Worm (Caenorhabditis elegans) whole organism, young adult: ENCODE results near the gene T05H10.8.

ENCODE experiments used
- F10E7.11 ChIP-seq: sonication (generic microtip); optimal IDR thresholded peaks from 2 replicates; lab custom pipeline; 2017; ENCODE audit warnings: mild to moderate bottlenecking, missing genetic modification characterization, moderate library complexity, missing compliant biosample characterization
- F49E8.2 ChIP-seq: sonication (generic microtip); optimal IDR thresholded peaks from 3 replicates; lab custom pipeline; 2017; ENCODE audit warnings: missing genetic modification characterization, mild to moderate bottlenecking, missing compliant biosample characterization, antibody characterized with exemption, moderate library complexity; ENCODE audit not compliant: insufficient read depth
- F52B5.7 ChIP-seq: sonication (generic microtip); optimal IDR thresholded peaks from 2 replicates; lab custom pipeline; 2016; ENCODE audit warnings: mild to moderate bottlenecking, missing genetic modification characterization, missing compliant biosample characterization
- T07F8.4 ChIP-seq: sonication (generic microtip); optimal IDR thresholded peaks from 2 replicates; lab custom pipeline; 2016; ENCODE audit warnings: mild to moderate bottlenecking, missing genetic modification characterization, moderate library complexity, missing compliant biosample characterization
- Y56A3A.18 ChIP-seq: fragments of 200-800 bp; sonication (Bioruptor generic); IDR thresholded peaks from 2 replicates; pipeline ENCODE4 v1.3.6; 2022; ENCODE audit warnings: missing genetic modification reagents, missing genetic modification characterization, missing compliant biosample characterization
- Y95B8A.8 ChIP-seq: fragments of 200-800 bp; sonication (Bioruptor generic); IDR thresholded peaks from 2 replicates; pipeline ENCODE4 v1.3.6; 2022; ENCODE audit warnings: missing genetic modification reagents, missing genetic modification characterization, missing compliant biosample characterization
- attf-3 ChIP-seq: fragments of 200-800 bp; sonication (Bioruptor generic); conservative IDR thresholded peaks from 2 replicates; pipeline ENCODE4 v1.3.6; 2022; ENCODE audit warnings: missing genetic modification reagents, missing genetic modification characterization, missing compliant biosample characterization
- attf-5 ChIP-seq: fragments of 200-800 bp; sonication (Bioruptor generic); optimal IDR thresholded peaks from 2 replicates; lab custom pipeline; 2018; ENCODE audit warnings: mild to moderate bottlenecking, missing genetic modification characterization, missing compliant biosample characterization
- cebp-2 ChIP-seq: fragments of 200-800 bp; sonication (Bioruptor generic); IDR thresholded peaks from 2 replicates; pipeline ENCODE4 v1.3.6; 2022; ENCODE audit warnings: missing genetic modification characterization, missing compliant biosample characterization
- ceh-100 ChIP-seq: fragments of 200-800 bp; sonication (Bioruptor generic); IDR thresholded peaks from 2 replicates; pipeline ENCODE4 v1.3.6; 2022; ENCODE audit warnings: missing genetic modification reagents, missing genetic modification characterization, missing compliant biosample characterization
- ceh-27 ChIP-seq: fragments of 200-800 bp; sonication (Bioruptor generic); optimal IDR thresholded peaks from 2 replicates; lab custom pipeline; 2018; ENCODE audit warnings: mild to moderate bottlenecking, missing genetic modification characterization, moderate library complexity, missing compliant biosample characterization
- ceh-79 ChIP-seq: sonication (generic microtip); optimal IDR thresholded peaks from 2 replicates; lab custom pipeline; 2017; ENCODE audit warnings: mild to moderate bottlenecking, missing genetic modification characterization, missing compliant biosample characterization
- ceh-91 ChIP-seq: fragments of 200-800 bp; sonication (Bioruptor generic); IDR thresholded peaks from 2 replicates; pipeline ENCODE4 v1.3.6; 2022; ENCODE audit warnings: missing genetic modification reagents, missing genetic modification characterization, missing compliant biosample characterization
- chd-7 ChIP-seq: sonication (generic microtip); optimal IDR thresholded peaks from 2 replicates; lab custom pipeline; 2016; ENCODE audit warnings: mild to moderate bottlenecking, missing genetic modification characterization, moderate library complexity, missing compliant biosample characterization
- dox-1 ChIP-seq: fragments of 200-800 bp; sonication (Bioruptor generic); IDR thresholded peaks from 2 replicates; pipeline ENCODE4 v1.3.6; 2022; ENCODE audit warnings: missing genetic modification reagents, missing genetic modification characterization, missing compliant biosample characterization
- dpl-1 ChIP-seq: fragments of 150-350 bp; optimal IDR thresholded peaks from 2 replicates; lab custom pipeline; 2014; ENCODE audit warnings: missing biosample characterization, missing genetic modification reagents, missing genetic modification characterization
- gei-17 ChIP-seq: fragments of 200-800 bp; sonication (Bioruptor generic); optimal IDR thresholded peaks from 2 replicates; lab custom pipeline; 2018; ENCODE audit warnings: mild to moderate bottlenecking, missing genetic modification characterization, missing compliant biosample characterization
- him-1 ChIP-seq: sonication (generic microtip); optimal IDR thresholded peaks from 2 replicates; lab custom pipeline; 2016; ENCODE audit warnings: missing genotype, missing genetic modification reagents, missing genetic modification characterization, missing compliant biosample characterization
- hlh-12 ChIP-seq: sonication (generic microtip); optimal IDR thresholded peaks from 2 replicates; lab custom pipeline; 2016; ENCODE audit warnings: missing genetic modification characterization, missing compliant biosample characterization
- hmg-20 ChIP-seq: fragments of 200-800 bp; sonication (Bioruptor generic); IDR thresholded peaks from 2 replicates; pipeline ENCODE4 v1.3.6; 2022; ENCODE audit warnings: missing genetic modification reagents, missing genetic modification characterization, missing compliant biosample characterization
- hrde-1 ChIP-seq: sonication (generic microtip); optimal IDR thresholded peaks from 2 replicates; lab custom pipeline; 2016; ENCODE audit warnings: missing genetic modification characterization, mild to moderate bottlenecking, missing compliant biosample characterization, moderate library complexity, missing genotype, missing genetic modification reagents, borderline replicate concordance
- lag-1 ChIP-seq: fragments of 200-800 bp; sonication (Bioruptor generic); IDR thresholded peaks from 2 replicates; pipeline ENCODE4 v1.3.6; 2022; ENCODE audit warnings: missing genetic modification reagents, missing genetic modification characterization, missing compliant biosample characterization
- let-607 ChIP-seq, 2 experiments: fragments of 200-800 bp in 1 of 2; sonication (Bioruptor generic) in 1 of 2; sonication (generic microtip) in 1 of 2; optimal IDR thresholded peaks; 2 replicates each; lab custom pipeline; 2016 to 2018; ENCODE audit warnings: mild to moderate bottlenecking in 2 of 2, missing compliant biosample characterization in 2 of 2, missing genetic modification characterization in 2 of 2, moderate library complexity in 2 of 2, missing genotype in 1 of 2
- lin-26 ChIP-seq: fragments of 200-800 bp; sonication (Bioruptor generic); IDR thresholded peaks from 2 replicates; pipeline ENCODE4 v1.3.6; 2022; ENCODE audit warnings: missing genetic modification reagents, missing genetic modification characterization, missing compliant biosample characterization
- lin-35 ChIP-seq, 3 experiments: fragments of 150-350 bp in 2 of 3; sonication (generic microtip) in 1 of 3; optimal IDR thresholded peaks; 2 replicates each; lab custom pipeline; 2014 to 2018; ENCODE audit warnings: missing biosample characterization in 3 of 3, missing genetic modification characterization in 3 of 3, missing genetic modification reagents in 3 of 3
- lin-40 ChIP-seq: sonication (generic microtip); optimal IDR thresholded peaks from 2 replicates; lab custom pipeline; 2016; ENCODE audit warnings: missing genetic modification characterization, mild to moderate bottlenecking, missing compliant biosample characterization, missing genotype, missing genetic modification reagents
- lin-54 ChIP-seq: fragments of 200-800 bp; sonication (Bioruptor generic); optimal IDR thresholded peaks from 2 replicates; lab custom pipeline; 2018; ENCODE audit warnings: mild to moderate bottlenecking, missing genetic modification characterization, missing compliant biosample characterization
- lsy-27 ChIP-seq: sonication (generic microtip); optimal IDR thresholded peaks from 2 replicates; lab custom pipeline; 2017; ENCODE audit warnings: missing genetic modification characterization, mild to moderate bottlenecking, missing compliant biosample characterization, antibody characterized with exemption, missing genotype, borderline replicate concordance; ENCODE audit not compliant: insufficient read depth
- madf-10 ChIP-seq: sonication (generic microtip); optimal IDR thresholded peaks from 2 replicates; lab custom pipeline; 2016; ENCODE audit warnings: mild to moderate bottlenecking, missing genetic modification characterization, missing compliant biosample characterization
- madf-3 ChIP-seq: fragments of 200-800 bp; sonication (Bioruptor generic); IDR thresholded peaks from 2 replicates; pipeline ENCODE4 v1.3.6; 2022; ENCODE audit warnings: missing genetic modification reagents, missing genetic modification characterization, missing compliant biosample characterization
- mcd-1 ChIP-seq: fragments of 200-800 bp; sonication (Bioruptor generic); IDR thresholded peaks from 2 replicates; pipeline ENCODE4 v1.3.6; 2022; ENCODE audit warnings: missing genetic modification reagents, missing genetic modification characterization, missing compliant biosample characterization
- mel-28 ChIP-seq: sonication (generic microtip); optimal IDR thresholded peaks from 2 replicates; lab custom pipeline; 2016; ENCODE audit warnings: borderline replicate concordance, mild to moderate bottlenecking, missing genetic modification characterization, missing compliant biosample characterization
- mes-4 ChIP-seq: sonication (generic microtip); optimal IDR thresholded peaks from 2 replicates; lab custom pipeline; 2016; ENCODE audit warnings: missing genotype, missing genetic modification characterization, missing compliant biosample characterization
- nfya-1 ChIP-seq: sonication (generic microtip); optimal IDR thresholded peaks from 2 replicates; lab custom pipeline; 2017; ENCODE audit warnings: antibody characterized with exemption, missing compliant biosample characterization, missing genetic modification characterization, borderline replicate concordance; ENCODE audit not compliant: insufficient read depth
- nhr-120 ChIP-seq: fragments of 200-800 bp; sonication (Bioruptor generic); IDR thresholded peaks from 2 replicates; pipeline ENCODE4 v1.3.6; 2022; ENCODE audit warnings: missing genetic modification characterization, missing compliant biosample characterization
- nhr-179 ChIP-seq: sonication (generic microtip); optimal IDR thresholded peaks from 2 replicates; lab custom pipeline; 2016; ENCODE audit warnings: mild to moderate bottlenecking, missing genetic modification characterization, missing compliant biosample characterization
- nhr-90 ChIP-seq: sonication (generic microtip); optimal IDR thresholded peaks from 2 replicates; lab custom pipeline; 2016; ENCODE audit warnings: missing genotype, mild to moderate bottlenecking, missing genetic modification characterization, missing compliant biosample characterization
- repo-1 ChIP-seq: sonication (generic microtip); optimal IDR thresholded peaks from 2 replicates; lab custom pipeline; 2017; ENCODE audit warnings: mild to moderate bottlenecking, missing genetic modification characterization, missing compliant biosample characterization
- sdz-38 ChIP-seq: sonication (generic microtip); optimal IDR thresholded peaks from 2 replicates; lab custom pipeline; 2016; ENCODE audit warnings: missing genotype, missing genetic modification characterization, missing compliant biosample characterization
- sea-2 ChIP-seq: fragments of 200-800 bp; sonication (Bioruptor generic); IDR thresholded peaks from 2 replicates; pipeline ENCODE4 v1.3.6; 2022; ENCODE audit warnings: missing genetic modification characterization, missing compliant biosample characterization
- snpc-1.1 ChIP-seq: sonication (generic microtip); optimal IDR thresholded peaks from 2 replicates; lab custom pipeline; 2017; ENCODE audit warnings: missing genetic modification characterization, mild to moderate bottlenecking, missing compliant biosample characterization, antibody characterized with exemption, moderate library complexity, missing genotype, missing genetic modification reagents; ENCODE audit not compliant: insufficient read depth
- snpc-3.4 ChIP-seq: sonication (generic microtip); optimal IDR thresholded peaks from 2 replicates; lab custom pipeline; 2017; ENCODE audit warnings: missing genetic modification characterization, mild to moderate bottlenecking, missing compliant biosample characterization, antibody characterized with exemption, moderate library complexity, missing genotype, missing genetic modification reagents
- sptf-2 ChIP-seq: fragments of 200-800 bp; sonication (Bioruptor generic); optimal IDR thresholded peaks from 2 replicates; lab custom pipeline; 2018; ENCODE audit warnings: mild to moderate bottlenecking, missing genetic modification characterization, missing compliant biosample characterization
- tbx-9 ChIP-seq: sonication (generic microtip); optimal IDR thresholded peaks from 2 replicates; lab custom pipeline; 2016; ENCODE audit warnings: borderline replicate concordance, missing genetic modification characterization, inconsistent platforms, missing compliant biosample characterization
- tlf-1 ChIP-seq: fragments of 200-800 bp; sonication (Bioruptor generic); optimal IDR thresholded peaks from 2 replicates; lab custom pipeline; 2018; ENCODE audit warnings: mild to moderate bottlenecking, missing genetic modification characterization, missing compliant biosample characterization
- unc-130 ChIP-seq: sonication (generic microtip); optimal IDR thresholded peaks from 2 replicates; lab custom pipeline; 2016; ENCODE audit warnings: missing genetic modification reagents, missing genetic modification characterization, missing compliant biosample characterization
- ztf-6 ChIP-seq: fragments of 200-800 bp; sonication (Bioruptor generic); IDR thresholded peaks from 2 replicates; pipeline ENCODE4 v1.3.6; 2022; ENCODE audit warnings: missing genetic modification reagents, missing genetic modification characterization, missing compliant biosample characterization

The T05H10.8 gene

DNA sequence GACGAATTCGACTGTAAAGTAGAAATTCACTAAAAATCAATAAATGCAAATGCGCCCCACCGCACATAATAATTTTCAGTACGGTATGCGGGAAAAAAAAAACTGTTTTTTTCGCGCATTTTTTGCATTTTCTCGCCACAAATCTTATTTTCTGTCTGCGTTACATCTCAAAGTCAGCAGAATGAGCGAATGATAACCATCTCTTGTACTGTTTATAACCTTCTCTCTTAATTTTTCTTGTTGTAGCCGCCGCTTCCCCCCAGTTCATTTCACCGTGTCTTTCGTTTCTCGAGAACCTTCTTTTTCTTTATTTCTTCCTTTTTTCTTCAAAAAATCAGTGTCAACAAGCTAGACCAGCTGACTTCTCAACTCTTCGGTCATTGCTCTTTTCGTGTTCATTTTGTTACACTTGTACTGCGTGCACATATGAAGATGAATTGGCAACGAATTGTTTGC is 43.4 kb upstream of the T05H10.8 start (continued):
- TF ChIP-seq madf-10 (tag; lab: Kevin White, UChicago) (no peak), attf-3 (GFP tag; lab: Robert Waterston, UW) (0 out of 2 replicates have a peak, but pooled peaks have one; percentile 41), attf-5 (GFP tag; lab: Kevin White, UChicago) (peak; percentile 26), gei-17 (no peak), sdz-38 (tag; lab: Kevin White, UChicago) (no peak), sea-2 (no peak), lin-35 (GFP tag; optimal IDR thresholded peaks at IDR 0.05; lab: Kevin White, UChicago) (peak in 1 of 3 experiments; percentile 66), Y56A3A.18 (GFP tag; lab: Robert Waterston, UW) (peak; percentile 63; the same call in 1 of the 2 replicates), dpl-1 (peak; percentile 86), F52B5.7 (no peak), unc-130 (GFP tag; lab: Kevin White, UChicago) (peak; percentile 74), hmg-20 (no peak), hrde-1 (tag; lab: Kevin White, UChicago) (peak; percentile 39), Y95B8A.8 (GFP tag; lab: Robert Waterston, UW) (peak; percentile 87), lsy-27 (tag; lab: Kevin White, UChicago) (no peak), ceh-79 (tag; lab: Kevin White, UChicago) (no peak), chd-7 (tag; lab: Kevin White, UChicago) (no peak), nfya-1 (tag; lab: Kevin White, UChicago) (no peak), F10E7.11 (no peak), mcd-1 (GFP tag; lab: Robert Waterston, UW) (peak; percentile 89), tbx-9 (tag; lab: Kevin White, UChicago) (no peak), mel-28 (tag; lab: Kevin White, UChicago) (no peak), madf-3 (0 out of 2 replicates have a peak, but pooled peaks have one; percentile 73), mes-4 (tag; lab: Kevin White, UChicago) (no peak), sptf-2 (GFP tag; lab: Kevin White, UChicago) (no peak), lin-54 (GFP tag; lab: Kevin White, UChicago) (peak; percentile 72), ztf-6 (GFP tag; lab: Robert Waterston, UW) (no peak), T07F8.4 (tag; lab: Kevin White, UChicago) (no peak), ceh-100 (GFP tag; lab: Robert Waterston, UW) (peak; percentile 39; the same call in 1 of the 2 replicates), snpc-3.4 (tag; lab: Kevin White, UChicago) (peak; percentile 92), nhr-120 (GFP tag; lab: Robert Waterston, UW) (no peak), hlh-12 (no peak), snpc-1.1 (tag; lab: Kevin White, UChicago) (no peak), lin-40 (tag; lab: Kevin White, UChicago) (peak; percentile 31), ceh-91 (peak; percentile 95), nhr-179 (tag; lab: Kevin White, UChicago) (no peak), cebp-2 (GFP tag; lab: Robert Waterston, UW) (no peak), let-607 (tag; optimal IDR thresholded peaks at IDR 0.05; lab: Kevin White, UChicago) (no peak), him-1 (tag; lab: Kevin White, UChicago) (peak; percentile 45), tlf-1 (peak; percentile 87), ceh-27 (GFP tag; lab: Kevin White, UChicago) (no peak), dox-1 (peak; percentile 88), lag-1 (0 out of 2 replicates have a peak, but pooled peaks have one; percentile 15), nhr-90 (tag; lab: Kevin White, UChicago) (peak; percentile 22), lin-26 (GFP tag; lab: Robert Waterston, UW) (no peak), repo-1 (tag; lab: Kevin White, UChicago) (peak; percentile 69), F49E8.2 (tag; lab: Kevin White, UChicago) (peak; percentile 47)
